Worm (Caenorhabditis elegans): ENCODE results near the gene F53B2.5.
"Not testable (repeated sequence)": the region's sequence is repeated elsewhere in the genome, so short reads cannot be mapped to it uniquely, and the experiment has no call there.

DNA sequence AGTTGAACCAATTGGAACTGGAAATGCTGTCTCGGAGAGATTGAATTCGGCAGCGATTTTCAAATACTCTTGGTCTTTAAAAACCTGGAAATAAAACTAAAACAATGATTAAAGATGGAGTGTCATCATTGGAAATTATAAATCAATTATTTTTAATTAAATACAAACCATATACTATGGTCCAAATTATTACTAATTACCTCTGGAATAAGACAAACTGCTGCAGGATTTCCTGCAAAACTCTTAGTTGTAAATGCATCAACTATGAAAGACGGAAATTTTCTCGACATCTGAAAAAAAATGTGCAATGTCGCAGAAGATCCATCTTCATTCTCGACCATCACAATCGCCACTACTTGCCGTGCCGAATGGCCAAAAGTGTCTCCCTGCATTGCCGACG is 52.2 kb downstream of the F53B2.5 start, which contains the start of gene igdb-1:
- not testable (repeated sequence) for TF ChIP-seq peb-1 (tag; optimal IDR thresholded peaks at IDR 0.05); unc-62 (GFP tag; optimal IDR thresholded peaks at IDR 0.05); mdl-1 (tag; optimal IDR thresholded peaks at IDR 0.05); nhr-11 (tag; optimal IDR thresholded peaks at IDR 0.05); nhr-21 (tag; optimal IDR thresholded peaks at IDR 0.05); ceh-82 (tag; optimal IDR thresholded peaks at IDR 0.05); alr-1 (tag; optimal IDR thresholded peaks at IDR 0.05); nhr-129 (tag; optimal IDR thresholded peaks at IDR 0.05); fos-1 (tag; optimal IDR thresholded peaks at IDR 0.05); elt-3 (tag; optimal IDR thresholded peaks at IDR 0.05); egl-27 (tag; optimal IDR thresholded peaks at IDR 0.05); snpc-4 (tag; optimal IDR thresholded peaks at IDR 0.05); ZK546.5 (tag; optimal IDR thresholded peaks at IDR 0.05)
